Worm (Caenorhabditis elegans): ENCODE measurements around the gene H06I04.6.

- TF ChIP-seq skn-1 (tag; optimal IDR thresholded peaks at IDR 0.05) (no peak), alr-1 (tag; optimal IDR thresholded peaks at IDR 0.05) (no peak), ZK546.5 (tag; optimal IDR thresholded peaks at IDR 0.05) (no peak), fos-1 (tag; optimal IDR thresholded peaks at IDR 0.05) (no peak), unc-62 (GFP tag; optimal IDR thresholded peaks at IDR 0.05) (no peak), nhr-77 (tag; optimal IDR thresholded peaks at IDR 0.05) (no peak), nhr-6 (tag; optimal IDR thresholded peaks at IDR 0.05) (no peak), aly-2 (tag; optimal IDR thresholded peaks at IDR 0.05) (no peak), C34F6.9 (tag; optimal IDR thresholded peaks at IDR 0.05) (no peak), nhr-23 (tag; optimal IDR thresholded peaks at IDR 0.05) (no peak), R02D3.7 (tag; optimal IDR thresholded peaks at IDR 0.05) (no peak), elt-3 (tag; optimal IDR thresholded peaks at IDR 0.05) (no peak)
Observed at ce11 chrIII:3066769-3067168, 2.6 kb upstream of the H06I04.6 start.

All from whole organism, L2 larva.